Worm (Caenorhabditis elegans): ENCODE measurements around the gene gpx-7.

The gpx-7 gene

ce11 chrX:7781827-7782226 is 17.8 kb downstream of the gpx-7 start:
- TF ChIP-seq aha-1 (tag) (peak; percentile 91), php-3 (GFP tag; IDR thresholded peaks at IDR 0.05) (no peak)

ce11 chrX:7779527-7780033 is 20.0 kb downstream of the gpx-7 start, which contains the start of gene ZK154.1:
Gene ZK154.1 (plus strand): TSS chrX:7779577.
- TF ChIP-seq aha-1 (tag) (peak; percentile 93), egl-43 (GFP tag; IDR thresholded peaks at IDR 0.05) (peak; percentile 36; the same call in 1 of the 2 replicates), lin-39 (tag; optimal IDR thresholded peaks at IDR 0.05) (no peak)

- no peak for TF ChIP-seq tag-97 (GFP tag; IDR thresholded peaks at IDR 0.05)
- no peak for TF ChIP-seq nhr-77 (tag; optimal IDR thresholded peaks at IDR 0.05)
- TF ChIP-seq hmg-1.1 (GFP tag; IDR thresholded peaks at IDR 0.05): no peak
- TF ChIP-seq T20F7.1 (GFP tag; optimal IDR thresholded peaks at IDR 0.05): no peak
- no peak for TF ChIP-seq ceh-44 (GFP tag; IDR thresholded peaks at IDR 0.05)
- no peak for TF ChIP-seq php-3 (GFP tag; IDR thresholded peaks at IDR 0.05)
- TF ChIP-seq set-16 (GFP tag; IDR thresholded peaks at IDR 0.05): no peak
- TF ChIP-seq lin-13 (GFP tag; optimal IDR thresholded peaks at IDR 0.05): no peak
- no peak for TF ChIP-seq mdt-29 (GFP tag; IDR thresholded peaks at IDR 0.05)
- TF ChIP-seq egl-43 (GFP tag; IDR thresholded peaks at IDR 0.05): no peak
- TF ChIP-seq F10B5.3 (tag; optimal IDR thresholded peaks at IDR 0.05): no peak
- TF ChIP-seq aha-1 (tag): no peak
- no peak for TF ChIP-seq mes-2 (tag; optimal IDR thresholded peaks at IDR 0.05; ENCODE audit: poor library complexity, severe bottlenecking)
- no peak for TF ChIP-seq nhr-42 (GFP tag; IDR thresholded peaks at IDR 0.05)
- no peak for TF ChIP-seq arid-1 (GFP tag; conservative IDR thresholded peaks at IDR 0.05)
- TF ChIP-seq dmd-9 (GFP tag; IDR thresholded peaks at IDR 0.05): no peak
- TF ChIP-seq nhr-41 (GFP tag; IDR thresholded peaks at IDR 0.05): no peak
Measured at ce11 chrX:7778786-7779185, 20.8 kb downstream of the gpx-7 start.

- TF ChIP-seq nhr-111 (GFP tag; optimal IDR thresholded peaks at IDR 0.05) (no peak), aha-1 (tag) (peak; percentile 93), nhr-25 (tag; optimal IDR thresholded peaks at IDR 0.05; ENCODE audit: borderline replicate concordance, insufficient read depth) (no peak), ceh-32 (tag; optimal IDR thresholded peaks at IDR 0.05; ENCODE audit: poor library complexity) (no peak), unc-62 (GFP tag; optimal IDR thresholded peaks at IDR 0.05 in 1 of 2) (peak in 1 of 2 experiments; percentile 97), unc-62 (tag; optimal IDR thresholded peaks at IDR 0.05) (no peak), daf-8 (GFP tag; IDR thresholded peaks at IDR 0.05) (no peak), ZK337.2 (GFP tag; IDR thresholded peaks at IDR 0.05) (no peak), nhr-48 (tag; optimal IDR thresholded peaks at IDR 0.05) (no peak), F49E8.2 (tag; optimal IDR thresholded peaks at IDR 0.05; ENCODE audit: borderline replicate concordance) (no peak), zip-11 (GFP tag; IDR thresholded peaks at IDR 0.05) (no peak), spr-1 (tag; optimal IDR thresholded peaks at IDR 0.05) (no peak), duxl-1 (tag; optimal IDR thresholded peaks at IDR 0.05; ENCODE audit: poor library complexity) (no peak)
Measured at ce11 chrX:7776509-7777001, 23.0 kb downstream of the gpx-7 start, which contains the start of gene mec-7. Gene mec-7 (minus strand): TSS chrX:7776689.

ce11 chrX:7773714-7774318 is 25.8 kb downstream of the gpx-7 start:
- TF ChIP-seq dmd-9 (GFP tag; IDR thresholded peaks at IDR 0.05): no peak
- peak; percentile 50 for TF ChIP-seq F49E8.2 (tag; optimal IDR thresholded peaks at IDR 0.05; ENCODE audit: borderline replicate concordance)
- TF ChIP-seq gei-8 (GFP tag; optimal IDR thresholded peaks at IDR 0.05): peak; percentile 3
- no peak for TF ChIP-seq nhr-6 (tag; optimal IDR thresholded peaks at IDR 0.05)
- no peak for TF ChIP-seq ama-1 (optimal IDR thresholded peaks at IDR 0.05)
- TF ChIP-seq lin-38 (GFP tag; IDR thresholded peaks at IDR 0.05): peak; percentile 61
- no peak for TF ChIP-seq saeg-2 (GFP tag; IDR thresholded peaks at IDR 0.05)
- no peak for TF ChIP-seq tag-97 (GFP tag; IDR thresholded peaks at IDR 0.05)
- peak; percentile 56; the same call in 1 of the 2 replicates for TF ChIP-seq Y48G9A.11 (GFP tag; IDR thresholded peaks at IDR 0.05)
- TF ChIP-seq ceh-62 (tag; optimal IDR thresholded peaks at IDR 0.05): no peak
- TF ChIP-seq skn-1 (tag; optimal IDR thresholded peaks at IDR 0.05): no peak
- TF ChIP-seq mxl-2 (GFP tag; conservative IDR thresholded peaks at IDR 0.05): no peak
- no peak for TF ChIP-seq nhr-25 (tag; optimal IDR thresholded peaks at IDR 0.05; ENCODE audit: borderline replicate concordance, insufficient read depth)
- TF ChIP-seq nhr-10 (tag; optimal IDR thresholded peaks at IDR 0.05): no peak
- no peak for TF ChIP-seq zfp-3 (GFP tag; conservative IDR thresholded peaks at IDR 0.05)
- no peak for TF ChIP-seq lin-1 (GFP tag; IDR thresholded peaks at IDR 0.05)
- TF ChIP-seq F44E2.7 (GFP tag; IDR thresholded peaks at IDR 0.05): no peak
